Worm (Caenorhabditis elegans) whole organism, L4/young adult: Measurements from ENCODE around the gene cest-5.2.

Experiments
- W03F9.2 ChIP-seq: fragments of 150-350 bp; optimal IDR thresholded peaks from 2 replicates; lab custom pipeline; 2014; ENCODE audit warnings: missing biosample characterization, missing genetic modification characterization
- dao-5 ChIP-seq: sonication (generic microtip); optimal IDR thresholded peaks from 2 replicates; lab custom pipeline; 2016; ENCODE audit warnings: missing genotype, missing genetic modification characterization, moderate library complexity, missing compliant biosample characterization

- TF ChIP-seq dao-5 (tag; lab: Kevin White, UChicago) = no peak
- no peak for TF ChIP-seq W03F9.2
Observed at ce11 chrIV:6607059-6607458, 20.7 kb downstream of the cest-5.2 start.
